Worm (Caenorhabditis elegans) whole organism, L1 larva: ENCODE data around the gene K10G6.5.

Source experiments
- ceh-82 ChIP-seq, 3 experiments: fragments of 150-350 bp in 1 of 3; sonication (generic microtip) in 2 of 3; optimal IDR thresholded peaks; 2 replicates each; lab custom pipeline; 2014 to 2017; ENCODE audit warnings: missing biosample characterization in 3 of 3, missing genetic modification characterization in 3 of 3
- egl-27 ChIP-seq, 2 experiments: fragments of 150-350 bp in 1 of 2; sonication (generic microtip); optimal IDR thresholded peaks; 3 replicates each; lab custom pipeline; 2017 to 2018; ENCODE audit warnings: missing biosample characterization in 2 of 2, missing genetic modification characterization in 2 of 2, missing genetic modification reagents in 2 of 2
- swsn-7 ChIP-seq: sonication (generic microtip); optimal IDR thresholded peaks from 2 replicates; lab custom pipeline; 2016; ENCODE audit warnings: missing genetic modification characterization, missing compliant biosample characterization

- no peak for TF ChIP-seq egl-27 (tag; optimal IDR thresholded peaks at IDR 0.05; lab: Kevin White, UChicago)
- no peak for TF ChIP-seq swsn-7 (tag; lab: Kevin White, UChicago)
- no peak for TF ChIP-seq ceh-82 (tag; optimal IDR thresholded peaks at IDR 0.05; lab: Kevin White, UChicago)
These were observed 34.1 kb upstream of the K10G6.5 start for ce11 chrII:3952967-3953366.
